Worm (Caenorhabditis elegans) whole organism, L1 larva: ENCODE measurements around the gene srt-29.

Experiments
- lsy-2 ChIP-seq, 2 experiments: fragments of 150-350 bp; optimal IDR thresholded peaks; 2 replicates each; lab custom pipeline; 2014; ENCODE audit warnings: missing biosample characterization in 2 of 2, missing genetic modification characterization in 2 of 2
- nhr-19 ChIP-seq: fragments of 200-800 bp; sonication (Bioruptor generic); conservative IDR thresholded peaks from 2 replicates; pipeline ENCODE4 v1.3.6; 2022; ENCODE audit warnings: missing genetic modification characterization, missing compliant biosample characterization

ce11 chrV:2713532-2713931 lies 5.4 kb downstream of the srt-29 start, which contains the start of gene srt-28:
- no peak for TF ChIP-seq nhr-19 (GFP tag; lab: Robert Waterston, UW)
- TF ChIP-seq lsy-2 (tag; optimal IDR thresholded peaks at IDR 0.05; lab: Kevin White, UChicago), result no peak
